Worm (Caenorhabditis elegans): ENCODE results near the gene C13A2.3.

The C13A2.3 gene

ce11 chrV:7275491-7275890 lies 6.6 kb upstream of the C13A2.3 start, which contains the start of gene C13A2.5:
C13A2.5 (plus strand) TSS chrV:7275791.
- TF ChIP-seq ceh-45 (GFP tag; IDR thresholded peaks at IDR 0.05) (no peak), ceh-18 (tag; optimal IDR thresholded peaks at IDR 0.05) (no peak), ceh-19 (GFP tag; optimal IDR thresholded peaks at IDR 0.05) (no peak), F13H6.1 (tag; optimal IDR thresholded peaks at IDR 0.05) (no peak), ceh-48 (tag; optimal IDR thresholded peaks at IDR 0.05) (no peak), ceh-6 (GFP tag; optimal IDR thresholded peaks at IDR 0.05) (no peak)

ce11 chrV:7279090-7279489 lies 3.0 kb upstream of the C13A2.3 start, which contains the start of gene C13A2.4:
C13A2.4 (plus strand) TSS chrV:7279390.
- TF ChIP-seq sdc-2 (tag; optimal IDR thresholded peaks at IDR 0.05) (no peak), hlh-6 (tag; optimal IDR thresholded peaks at IDR 0.05) (no peak), fkh-6 (tag; optimal IDR thresholded peaks at IDR 0.05) (no peak), ref-2 (tag; optimal IDR thresholded peaks at IDR 0.05) (no peak), tbx-2 (tag; optimal IDR thresholded peaks at IDR 0.05) (no peak), gmeb-2 (tag; optimal IDR thresholded peaks at IDR 0.05) (no peak), ceh-48 (tag; optimal IDR thresholded peaks at IDR 0.05) (no peak), K09A11.1 (tag; optimal IDR thresholded peaks at IDR 0.05; ENCODE audit: insufficient read depth) (no peak), elt-2 (tag; optimal IDR thresholded peaks at IDR 0.05) (no peak), T23F11.4 (GFP tag; optimal IDR thresholded peaks at IDR 0.05) (no peak), ceh-14 (tag; optimal IDR thresholded peaks at IDR 0.05) (no peak), syd-9 (tag; optimal IDR thresholded peaks at IDR 0.05) (no peak), lin-11 (tag; optimal IDR thresholded peaks at IDR 0.05) (no peak), ztf-16 (tag; optimal IDR thresholded peaks at IDR 0.05) (no peak), ahr-1 (tag; optimal IDR thresholded peaks at IDR 0.05) (no peak), pqm-1 (tag; optimal IDR thresholded peaks at IDR 0.05) (no peak), dmd-4 (tag; optimal IDR thresholded peaks at IDR 0.05; ENCODE audit: borderline replicate concordance) (no peak), C38D4.7 (GFP tag; optimal IDR thresholded peaks at IDR 0.05) (no peak), mec-3 (tag; optimal IDR thresholded peaks at IDR 0.05; ENCODE audit: borderline replicate concordance) (no peak)

ce11 chrV:7288699-7289098 lies 6.6 kb downstream of the C13A2.3 start, which contains the start of gene C13A2.1:
C13A2.1 (plus strand) TSS chrV:7288999.
- TF ChIP-seq hlh-30 (tag; optimal IDR thresholded peaks at IDR 0.05; ENCODE audit: insufficient read depth) = no peak
- TF ChIP-seq ceh-6 (GFP tag; optimal IDR thresholded peaks at IDR 0.05) = no peak
- no peak for TF ChIP-seq F13H6.1 (tag; optimal IDR thresholded peaks at IDR 0.05)
- no peak for TF ChIP-seq Y22D7AL.16 (tag; optimal IDR thresholded peaks at IDR 0.05)
- TF ChIP-seq unc-3 (GFP tag; conservative IDR thresholded peaks at IDR 0.05) = no peak
- TF ChIP-seq unc-3 (tag; optimal IDR thresholded peaks at IDR 0.05) = no peak
- TF ChIP-seq dmd-4 (tag; optimal IDR thresholded peaks at IDR 0.05; ENCODE audit: borderline replicate concordance) = no peak
- no peak for TF ChIP-seq ceh-45 (GFP tag; IDR thresholded peaks at IDR 0.05)
- no peak for TF ChIP-seq ceh-18 (tag; optimal IDR thresholded peaks at IDR 0.05)
- TF ChIP-seq ref-2 (tag; optimal IDR thresholded peaks at IDR 0.05) = no peak
- TF ChIP-seq sox-4 (tag; optimal IDR thresholded peaks at IDR 0.05) = no peak
- no peak for TF ChIP-seq ahr-1 (tag; optimal IDR thresholded peaks at IDR 0.05)
- no peak for TF ChIP-seq tbx-7 (tag; optimal IDR thresholded peaks at IDR 0.05)
- TF ChIP-seq odd-2 (tag; optimal IDR thresholded peaks at IDR 0.05) = no peak
- TF ChIP-seq K09A11.1 (tag; optimal IDR thresholded peaks at IDR 0.05; ENCODE audit: insufficient read depth) = no peak
- no peak for TF ChIP-seq fkh-10 (GFP tag; optimal IDR thresholded peaks at IDR 0.05)
- no peak for TF ChIP-seq ttx-3 (tag; optimal IDR thresholded peaks at IDR 0.05)

DNA sequence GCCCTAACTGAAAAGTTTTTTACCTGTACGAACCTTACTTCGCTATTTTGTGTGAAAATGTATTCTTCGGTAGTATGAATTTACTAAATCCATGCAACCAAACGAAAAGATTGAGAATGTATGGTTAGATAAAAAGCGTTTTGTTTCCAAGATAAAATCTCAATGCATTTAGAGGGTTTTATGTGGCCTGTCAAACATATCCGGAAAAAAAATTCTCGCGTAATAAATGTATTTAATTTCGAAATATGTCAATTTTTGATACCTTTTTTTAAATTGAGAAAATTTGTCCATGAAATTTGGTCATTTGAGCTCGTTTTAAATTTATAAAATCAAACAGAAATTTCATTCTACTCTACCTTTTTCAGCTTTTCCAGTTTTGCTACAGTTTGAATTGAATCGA lies 13.1 kb downstream of the C13A2.3 start, which contains the start of gene F07G11.4:
TSS of gene F07G11.4 (minus strand) at position 101 of the 400 bp plus-strand sequence.
- no peak for TF ChIP-seq unc-42 (tag; optimal IDR thresholded peaks at IDR 0.05)
- no peak for TF ChIP-seq pros-1 (tag; optimal IDR thresholded peaks at IDR 0.05)
- TF ChIP-seq lim-6 (tag; optimal IDR thresholded peaks at IDR 0.05) = no peak
- TF ChIP-seq rnt-1 (tag; optimal IDR thresholded peaks at IDR 0.05) = no peak
- no peak for TF ChIP-seq ceh-19 (GFP tag; optimal IDR thresholded peaks at IDR 0.05)
- no peak for TF ChIP-seq C08G9.2 (tag; optimal IDR thresholded peaks at IDR 0.05)
- TF ChIP-seq nhr-232 (tag; optimal IDR thresholded peaks at IDR 0.05) = no peak
- no peak for TF ChIP-seq dmd-4 (tag; optimal IDR thresholded peaks at IDR 0.05; ENCODE audit: borderline replicate concordance)
- TF ChIP-seq tbx-2 (tag; optimal IDR thresholded peaks at IDR 0.05) = no peak
- no peak for TF ChIP-seq hlh-30 (tag; optimal IDR thresholded peaks at IDR 0.05; ENCODE audit: insufficient read depth)
- no peak for TF ChIP-seq nfya-1 (tag; optimal IDR thresholded peaks at IDR 0.05)
- TF ChIP-seq ama-1 (optimal IDR thresholded peaks at IDR 0.05) = no peak
- no peak for TF ChIP-seq sdc-2 (tag; optimal IDR thresholded peaks at IDR 0.05)
- no peak for TF ChIP-seq pha-2 (tag; optimal IDR thresholded peaks at IDR 0.05)
- no peak for TF ChIP-seq fkh-10 (GFP tag; optimal IDR thresholded peaks at IDR 0.05)

All from whole organism, late embryonic.